Fruit fly (Drosophila melanogaster): ENCODE data around the gene Pus10.

The Pus10 gene

dm6 chr2L:120492-121455 is 34.3 kb downstream of the Pus10 start (continued):
- TF ChIP-seq Eip74EF (GFP tag; optimal IDR thresholded peaks at IDR 0.05) (peak in 1 of 2 experiments; percentile 51), grau (tag; optimal IDR thresholded peaks at IDR 0.05) (peak; percentile 11), CG11085 (GFP tag; IDR thresholded peaks at IDR 0.05) (no peak), D19B (GFP tag; optimal IDR thresholded peaks at IDR 0.05) (peak; percentile 97), CG17186 (GFP tag; optimal IDR thresholded peaks at IDR 0.05) (no peak), Hr3 (GFP tag; optimal IDR thresholded peaks at IDR 0.05) (no peak), CG34422 (GFP tag; IDR thresholded peaks at IDR 0.05) (0 out of 3 replicates have a peak, but pooled peaks have one; percentile 9), CG2678 (tag; optimal IDR thresholded peaks at IDR 0.05) (peak; percentile 11), exex (tag; optimal IDR thresholded peaks at IDR 0.05) (peak; percentile 23), CG1603 (tag; optimal IDR thresholded peaks at IDR 0.05) (peak; percentile 3), Antp (GFP tag; optimal IDR thresholded peaks at IDR 0.05) (peak; percentile 17), CG7839 (tag; optimal IDR thresholded peaks at IDR 0.05) (peak; percentile 19)

DNA sequence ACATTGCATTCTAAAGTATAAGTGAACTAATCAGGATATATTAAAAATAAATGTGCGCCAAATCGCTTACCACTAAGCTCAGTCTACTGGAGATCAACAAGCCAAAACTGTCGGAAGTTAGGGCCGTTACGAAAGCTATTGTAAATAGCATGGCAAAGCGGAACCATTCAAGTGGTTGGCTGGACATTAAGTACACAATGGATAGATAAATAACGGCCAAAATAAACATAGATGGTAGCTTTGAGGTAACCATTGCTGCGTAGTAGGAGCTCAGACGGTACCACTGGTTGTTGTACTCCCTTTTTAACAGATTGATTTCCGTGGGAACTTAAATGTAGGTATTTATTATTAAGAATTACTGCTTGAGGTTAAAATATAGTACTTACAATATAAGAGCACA is 37.4 kb downstream of the Pus10 start:
- TF ChIP-seq CG7556 (GFP tag; optimal IDR thresholded peaks at IDR 0.05), result no peak
- TF ChIP-seq ems (GFP tag; optimal IDR thresholded peaks at IDR 0.05), result no peak
- TF ChIP-seq hth (optimal IDR thresholded peaks at IDR 0.05), result no peak
- TF ChIP-seq sens (GFP tag), result peak; percentile 66
- no peak for TF ChIP-seq al (GFP tag; IDR thresholded peaks at IDR 0.05)
- TF ChIP-seq MTF-1 (GFP tag; optimal IDR thresholded peaks at IDR 0.05; ENCODE audit: borderline replicate concordance), result peak; percentile 53
- no peak for TF ChIP-seq CG9932 (GFP tag; IDR thresholded peaks at IDR 0.05)
- no peak for TF ChIP-seq CG11560 (tag; IDR thresholded peaks at IDR 0.05)
- TF ChIP-seq CG16813 (GFP tag; IDR thresholded peaks at IDR 0.05; ENCODE audit: partially characterized antibody), result no peak
- TF ChIP-seq klu (GFP tag; IDR thresholded peaks at IDR 0.05), result no peak
- TF ChIP-seq CG12769 (tag; optimal IDR thresholded peaks at IDR 0.05), result peak; percentile 28
- TF ChIP-seq CG4282 (GFP tag; optimal IDR thresholded peaks at IDR 0.05), result no peak
- no peak for TF ChIP-seq Atf-2 (GFP tag; optimal IDR thresholded peaks at IDR 0.05)
- TF ChIP-seq Oaz (GFP tag; IDR thresholded peaks at IDR 0.05), result no peak
- peak; percentile 82 for TF ChIP-seq lab (GFP tag; optimal IDR thresholded peaks at IDR 0.05)
- TF ChIP-seq nau (GFP tag; optimal IDR thresholded peaks at IDR 0.05), result peak; percentile 37
- no peak for TF ChIP-seq Opbp (GFP tag; IDR thresholded peaks at IDR 0.05; ENCODE audit: partially characterized antibody)
- no peak for TF ChIP-seq Tbp (GFP tag; optimal IDR thresholded peaks at IDR 0.05)
- TF ChIP-seq CG8388 (GFP tag; optimal IDR thresholded peaks at IDR 0.05), result no peak
- peak; percentile 45; the same call in 1 of the 3 replicates for TF ChIP-seq so (GFP tag; IDR thresholded peaks at IDR 0.05)
- TF ChIP-seq HmgD (GFP tag; optimal IDR thresholded peaks at IDR 0.05), result no peak
- peak in 1 of 2 experiments; percentile 32 for TF ChIP-seq dpn (GFP tag; optimal IDR thresholded peaks at IDR 0.05)
- TF ChIP-seq CG8089 (GFP tag; optimal IDR thresholded peaks at IDR 0.05), result no peak
- no peak for TF ChIP-seq CG4820 (GFP tag; optimal IDR thresholded peaks at IDR 0.05)
- TF ChIP-seq schlank (tag; optimal IDR thresholded peaks at IDR 0.05), result peak; percentile 37
- no peak for TF ChIP-seq Antp (GFP tag; optimal IDR thresholded peaks at IDR 0.05)
- no peak for TF ChIP-seq kah (GFP tag; optimal IDR thresholded peaks at IDR 0.05)
- TF ChIP-seq vnd (GFP tag; IDR thresholded peaks at IDR 0.05; ENCODE audit: partially characterized antibody), result no peak
- peak; percentile 34 for TF ChIP-seq CG3281 (GFP tag; optimal IDR thresholded peaks at IDR 0.05)
- no peak for TF ChIP-seq CG10267 (tag; optimal IDR thresholded peaks at IDR 0.05)
- TF ChIP-seq Myb (GFP tag; optimal IDR thresholded peaks at IDR 0.05), result no peak
- TF ChIP-seq onecut (GFP tag; IDR thresholded peaks at IDR 0.05), result peak; percentile 31; the same call in 1 of the 2 replicates
- TF ChIP-seq CG15601 (tag; optimal IDR thresholded peaks at IDR 0.05), result peak; percentile 57
- TF ChIP-seq tup (GFP tag; optimal IDR thresholded peaks at IDR 0.05), result peak; percentile 55
- TF ChIP-seq kay (GFP tag; optimal IDR thresholded peaks at IDR 0.05), result no peak
- no peak for TF ChIP-seq zfh2 (GFP tag; optimal IDR thresholded peaks at IDR 0.05)
- TF ChIP-seq CG13894 (tag; optimal IDR thresholded peaks at IDR 0.05), result peak; percentile 17

Measured in whole organism, embryonic.